Worm (Caenorhabditis elegans) whole organism, L4 larva: Measurements from ENCODE around the gene amx-1.

Experiments used
- F37D6.2 ChIP-seq: sonication (generic microtip); optimal IDR thresholded peaks from 2 replicates; lab custom pipeline; 2016; ENCODE audit warnings: mild to moderate bottlenecking, missing genetic modification characterization, missing compliant biosample characterization
- F49E8.2 ChIP-seq: sonication (generic microtip); optimal IDR thresholded peaks from 2 replicates; lab custom pipeline; 2016; ENCODE audit warnings: missing compliant biosample characterization, mild to moderate bottlenecking, missing genetic modification characterization, borderline replicate concordance
- R02D3.7 ChIP-seq: fragments of 150-350 bp; sonication (generic microtip); optimal IDR thresholded peaks from 3 replicates; lab custom pipeline; 2014; ENCODE audit warnings: missing biosample characterization, missing genetic modification characterization
- T26A8.4 ChIP-seq: fragments of 200-800 bp; sonication (Bioruptor generic); IDR thresholded peaks from 2 replicates; pipeline ENCODE4 v1.3.6; 2022; ENCODE audit warnings: missing genetic modification characterization, missing compliant biosample characterization
- Y105C5A.15 ChIP-seq: fragments of 200-800 bp; sonication (Bioruptor generic); IDR thresholded peaks from 2 replicates; pipeline ENCODE4 v1.3.6; 2022; ENCODE audit warnings: missing genetic modification characterization, missing compliant biosample characterization
- Y75B8A.6 ChIP-seq: fragments of 200-800 bp; sonication (Bioruptor generic); IDR thresholded peaks from 2 replicates; pipeline ENCODE4 v1.3.6; 2022; ENCODE audit warnings: missing genetic modification reagents, missing genetic modification characterization, missing compliant biosample characterization
- ZK337.2 ChIP-seq: fragments of 200-800 bp; sonication (Bioruptor generic); IDR thresholded peaks from 2 replicates; pipeline ENCODE4 v1.3.6; 2022; ENCODE audit warnings: missing genetic modification reagents, missing genetic modification characterization, missing compliant biosample characterization
- ZK546.5 ChIP-seq, 2 experiments: sonication (generic microtip); optimal IDR thresholded peaks; 2 replicates each; lab custom pipeline; 2017; ENCODE audit warnings: missing biosample characterization in 2 of 2, missing genetic modification characterization in 2 of 2
- aha-1 ChIP-seq: fragments of 150-350 bp; peaks from one replicate; lab custom pipeline; 2014; ENCODE audit warnings: missing biosample characterization, missing genetic modification characterization
- ama-1 ChIP-seq: fragments of 150-350 bp; optimal IDR thresholded peaks from 2 replicates; lab custom pipeline; 2014; ENCODE audit warnings: inconsistent platforms, mixed read lengths
- attf-4 ChIP-seq: sonication (generic microtip); optimal IDR thresholded peaks from 3 replicates; lab custom pipeline; 2017; ENCODE audit warnings: missing biosample characterization, missing genetic modification characterization
- ceh-20 ChIP-seq: fragments of 200-800 bp; sonication (Bioruptor generic); IDR thresholded peaks from 2 replicates; pipeline ENCODE4 v1.3.6; 2022; ENCODE audit warnings: missing genetic modification reagents, missing genetic modification characterization, missing compliant biosample characterization
- ceh-28 ChIP-seq: fragments of 150-350 bp; optimal IDR thresholded peaks from 2 replicates; lab custom pipeline; 2014; ENCODE audit warnings: missing biosample characterization, missing genetic modification reagents, missing genetic modification characterization
- ceh-62 ChIP-seq: sonication (generic microtip); optimal IDR thresholded peaks from 2 replicates; lab custom pipeline; 2017; ENCODE audit warnings: missing biosample characterization, missing genetic modification characterization
- ceh-82 ChIP-seq: sonication (generic microtip); optimal IDR thresholded peaks from 2 replicates; lab custom pipeline; 2017; ENCODE audit warnings: missing biosample characterization, missing genetic modification characterization
- daf-12 ChIP-seq: fragments of 150-350 bp; optimal IDR thresholded peaks from 2 replicates; lab custom pipeline; 2014; ENCODE audit warnings: missing biosample characterization, missing genetic modification reagents, missing genetic modification characterization
- daf-19 ChIP-seq: fragments of 200-800 bp; sonication (Bioruptor generic); conservative IDR thresholded peaks from 2 replicates; pipeline ENCODE4 v1.3.6; 2022; ENCODE audit warnings: missing genetic modification characterization, missing compliant biosample characterization
- dmd-8 ChIP-seq: fragments of 200-800 bp; sonication (Bioruptor generic); IDR thresholded peaks from 2 replicates; pipeline ENCODE4 v1.3.6; 2022; ENCODE audit warnings: missing genetic modification characterization, missing compliant biosample characterization
- duxl-1 ChIP-seq: sonication (generic microtip); optimal IDR thresholded peaks from 2 replicates; lab custom pipeline; 2016; ENCODE audit warnings: mild to moderate bottlenecking, missing genetic modification characterization, moderate library complexity, missing compliant biosample characterization; ENCODE audit not compliant: poor library complexity
- dve-1 ChIP-seq: sonication (generic microtip); optimal IDR thresholded peaks from 2 replicates; lab custom pipeline; 2017; ENCODE audit warnings: antibody characterized with exemption, mild to moderate bottlenecking, missing genetic modification characterization, missing compliant biosample characterization; ENCODE audit not compliant: insufficient read depth
- gei-8 ChIP-seq: fragments of 200-800 bp; sonication (Bioruptor generic); optimal IDR thresholded peaks from 2 replicates; lab custom pipeline; 2018; ENCODE audit warnings: mild to moderate bottlenecking, missing genetic modification characterization, missing compliant biosample characterization
- hlh-11 ChIP-seq: fragments of 200-800 bp; sonication (Bioruptor generic); optimal IDR thresholded peaks from 2 replicates; lab custom pipeline; 2018; ENCODE audit warnings: mild to moderate bottlenecking, missing genetic modification characterization, missing compliant biosample characterization
- hmg-1.1 ChIP-seq: fragments of 200-800 bp; sonication (Bioruptor generic); IDR thresholded peaks from 2 replicates; pipeline ENCODE4 v1.3.6; 2022; ENCODE audit warnings: missing genetic modification reagents, missing genetic modification characterization, missing compliant biosample characterization
- jun-1 ChIP-seq: fragments of 150-350 bp; optimal IDR thresholded peaks from 2 replicates; lab custom pipeline; 2014; ENCODE audit warnings: missing biosample characterization, missing genetic modification reagents, missing genetic modification characterization
- lin-1 ChIP-seq: fragments of 200-800 bp; sonication (Bioruptor generic); IDR thresholded peaks from 2 replicates; pipeline ENCODE4 v1.3.6; 2022; ENCODE audit warnings: missing genetic modification reagents, missing genetic modification characterization, missing compliant biosample characterization
- lin-15B ChIP-seq: fragments of 150-350 bp; sonication (generic microtip); optimal IDR thresholded peaks from 3 replicates; lab custom pipeline; 2014; ENCODE audit warnings: missing biosample characterization, missing genetic modification characterization
- lin-29 ChIP-seq: fragments of 200-800 bp; sonication (Bioruptor generic); IDR thresholded peaks from 2 replicates; pipeline ENCODE4 v1.3.6; 2022; ENCODE audit warnings: missing genetic modification reagents, missing genetic modification characterization, missing compliant biosample characterization
- lir-3 ChIP-seq: sonication (generic microtip); optimal IDR thresholded peaks from 2 replicates; lab custom pipeline; 2016; ENCODE audit warnings: mild to moderate bottlenecking, missing genetic modification characterization, missing compliant biosample characterization
- lsy-2 ChIP-seq, 2 experiments: fragments of 150-350 bp in 1 of 2; sonication (generic microtip) in 1 of 2; optimal IDR thresholded peaks; 2 replicates each; lab custom pipeline; 2014 to 2017; ENCODE audit warnings: missing biosample characterization in 2 of 2, missing genetic modification characterization in 2 of 2
- madf-5 ChIP-seq, 2 experiments: fragments of 200-800 bp; sonication (Bioruptor generic); IDR thresholded peaks; 2 replicates each; pipeline ENCODE4 v1.3.6; 2022; ENCODE audit warnings: missing compliant biosample characterization in 2 of 2, missing genetic modification characterization in 2 of 2
- mdl-1 ChIP-seq, 2 experiments: fragments of 150-350 bp in 1 of 2; sonication (generic microtip) in 1 of 2; optimal IDR thresholded peaks; 2 replicates each; lab custom pipeline; 2014 to 2017; ENCODE audit warnings: missing biosample characterization in 2 of 2, missing genetic modification characterization in 2 of 2
- mes-2 ChIP-seq: sonication (generic microtip); optimal IDR thresholded peaks from 2 replicates; lab custom pipeline; 2016; ENCODE audit warnings: missing genotype, mild to moderate bottlenecking, missing genetic modification characterization, missing compliant biosample characterization; ENCODE audit not compliant: poor library complexity, severe bottlenecking
- nhr-237 ChIP-seq: sonication (generic microtip); optimal IDR thresholded peaks from 2 replicates; lab custom pipeline; 2017; ENCODE audit warnings: missing biosample characterization, missing genetic modification characterization
- nhr-25 ChIP-seq: sonication (generic microtip); optimal IDR thresholded peaks from 2 replicates; lab custom pipeline; 2017; ENCODE audit warnings: missing genetic modification characterization, mild to moderate bottlenecking, missing compliant biosample characterization, antibody characterized with exemption, moderate library complexity, borderline replicate concordance; ENCODE audit not compliant: insufficient read depth
- nhr-42 ChIP-seq: fragments of 200-800 bp; sonication (Bioruptor generic); IDR thresholded peaks from 2 replicates; pipeline ENCODE4 v1.3.6; 2022; ENCODE audit warnings: missing genetic modification characterization, missing compliant biosample characterization
- nhr-48 ChIP-seq: sonication (generic microtip); optimal IDR thresholded peaks from 2 replicates; lab custom pipeline; 2016; ENCODE audit warnings: mild to moderate bottlenecking, missing genetic modification characterization, missing compliant biosample characterization
- snpc-1.2 ChIP-seq: fragments of 200-800 bp; sonication (Bioruptor generic); IDR thresholded peaks from 2 replicates; pipeline ENCODE4 v1.3.6; 2022; ENCODE audit warnings: missing genetic modification reagents, missing genetic modification characterization, missing compliant biosample characterization
- spr-1 ChIP-seq: sonication (generic microtip); optimal IDR thresholded peaks from 2 replicates; lab custom pipeline; 2016; ENCODE audit warnings: mild to moderate bottlenecking, missing genetic modification characterization, missing compliant biosample characterization
- spr-3 ChIP-seq: fragments of 200-800 bp; sonication (Bioruptor generic); optimal IDR thresholded peaks from 2 replicates; lab custom pipeline; 2018; ENCODE audit warnings: mild to moderate bottlenecking, missing genetic modification characterization, missing compliant biosample characterization
- unc-39 ChIP-seq: sonication (generic microtip); optimal IDR thresholded peaks from 2 replicates; lab custom pipeline; 2017; ENCODE audit warnings: missing biosample characterization, missing genetic modification characterization
- zag-1 ChIP-seq: fragments of 150-350 bp; optimal IDR thresholded peaks from 2 replicates; lab custom pipeline; 2014; ENCODE audit warnings: missing biosample characterization, missing genetic modification characterization
- zfp-2 ChIP-seq: sonication (generic microtip); optimal IDR thresholded peaks from 2 replicates; lab custom pipeline; 2016; ENCODE audit warnings: mild to moderate bottlenecking, missing genetic modification characterization, missing compliant biosample characterization
- zfp-3 ChIP-seq: fragments of 200-800 bp; sonication (Bioruptor generic); conservative IDR thresholded peaks from 2 replicates; pipeline ENCODE4 v1.3.6; 2022; ENCODE audit warnings: missing genetic modification reagents, missing genetic modification characterization, missing compliant biosample characterization
- zip-2 ChIP-seq: fragments of 150-350 bp; optimal IDR thresholded peaks from 2 replicates; lab custom pipeline; 2014; ENCODE audit warnings: missing biosample characterization, missing genetic modification characterization
- ztf-11 ChIP-seq: fragments of 150-350 bp; optimal IDR thresholded peaks from 2 replicates; lab custom pipeline; 2014; ENCODE audit warnings: missing biosample characterization, missing genetic modification characterization

Gene amx-1

DNA sequence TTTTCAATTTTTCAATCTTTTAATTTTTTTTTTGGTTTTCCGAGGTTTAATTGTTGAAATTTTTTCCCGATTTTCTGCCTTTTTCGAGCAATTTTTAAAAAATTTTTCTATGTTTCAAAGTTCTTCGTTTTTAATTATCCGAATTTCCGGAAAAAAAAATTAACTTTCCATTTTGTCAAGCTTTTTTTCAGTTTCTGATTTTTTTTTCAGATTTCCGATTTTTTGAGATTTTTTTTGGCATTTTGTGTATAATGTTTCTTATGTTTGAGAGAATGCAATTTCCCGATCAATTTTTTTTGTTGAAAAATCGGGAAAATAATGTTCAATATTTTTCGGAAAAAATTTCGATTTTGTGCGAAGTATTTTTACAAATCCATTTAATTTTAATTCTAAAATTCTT lies 15.3 kb upstream of the amx-1 start:
- TF ChIP-seq nhr-48 (no peak), gei-8 (no peak), aha-1 (tag; lab: Kevin White, UChicago) (peak; percentile 95)
- TF ChIP-seq, all 104 proteins: peak for 1

DNA sequence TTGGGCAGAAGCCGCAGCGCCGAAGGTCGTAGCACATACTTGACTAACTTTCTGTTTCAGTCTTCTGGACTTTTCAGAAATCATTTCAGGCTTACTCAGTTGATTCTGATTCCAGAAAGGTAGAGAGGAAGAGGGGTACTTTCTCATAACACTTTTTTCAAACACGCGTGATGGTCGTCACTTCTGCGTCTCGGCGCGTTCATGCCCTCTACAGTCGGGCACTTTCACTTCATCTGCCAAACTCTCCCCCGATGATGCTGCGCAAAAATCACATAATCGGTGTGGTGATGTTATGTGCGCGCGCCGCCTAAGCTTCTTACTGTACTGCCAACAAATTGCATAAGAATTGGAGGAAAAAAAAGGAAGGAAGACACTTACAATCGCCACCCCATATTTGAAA lies 14.6 kb upstream of the amx-1 start:
- TF ChIP-seq zfp-2 (tag; lab: Kevin White, UChicago), result no peak
- TF ChIP-seq hlh-11, result peak; percentile 7

ce11 chrIII:3809008-3809407 lies 13.2 kb upstream of the amx-1 start, which contains the start of gene toh-1:
Gene toh-1, minus strand, starts transcription at chrIII:3809030.
- TF ChIP-seq jun-1 (tag; lab: Kevin White, UChicago), result peak; percentile 61
- peak; percentile 3 for TF ChIP-seq mes-2
- peak in 1 of 2 experiments; percentile 35 for TF ChIP-seq mdl-1 (tag; optimal IDR thresholded peaks at IDR 0.05; lab: Kevin White, UChicago)
- TF ChIP-seq nhr-25 (tag; lab: Kevin White, UChicago), result peak; percentile 67
- TF ChIP-seq lin-1, result no peak
- TF ChIP-seq aha-1 (tag; lab: Kevin White, UChicago), result peak; percentile 59
- no peak for TF ChIP-seq dmd-8
- no peak for TF ChIP-seq lir-3 (tag; lab: Kevin White, UChicago)
- TF ChIP-seq, all 104 proteins: peak for 5

- no peak for TF ChIP-seq zip-2 (tag; lab: Kevin White, UChicago)
- no peak for TF ChIP-seq snpc-1.2 (GFP tag; lab: Robert Waterston, UW)
- TF ChIP-seq zag-1 (tag; lab: Kevin White, UChicago), result no peak
- TF ChIP-seq F37D6.2 (tag; lab: Kevin White, UChicago), result no peak
- no peak for TF ChIP-seq ztf-11 (tag; lab: Kevin White, UChicago)
- no peak for TF ChIP-seq dve-1
- peak; percentile 46 for TF ChIP-seq aha-1 (tag; lab: Kevin White, UChicago)
- TF ChIP-seq jun-1 (tag; lab: Kevin White, UChicago), result no peak
- TF ChIP-seq nhr-25 (tag; lab: Kevin White, UChicago), result peak; percentile 22
- TF ChIP-seq lsy-2 (tag; optimal IDR thresholded peaks at IDR 0.05; lab: Kevin White, UChicago), result peak in 1 of 2 experiments; percentile 38
- TF ChIP-seq attf-4 (tag; lab: Kevin White, UChicago), result no peak
- TF ChIP-seq ZK337.2 (GFP tag; lab: Robert Waterston, UW), result no peak
- no peak for TF ChIP-seq daf-12 (tag; lab: Kevin White, UChicago)
- no peak for TF ChIP-seq ceh-28 (tag; lab: Kevin White, UChicago)
- no peak for TF ChIP-seq nhr-237 (tag; lab: Kevin White, UChicago)
- TF ChIP-seq nhr-42 (GFP tag; lab: Robert Waterston, UW), result no peak
- TF ChIP-seq Y75B8A.6 (GFP tag; lab: Robert Waterston, UW), result no peak
- no peak for TF ChIP-seq Y105C5A.15
- no peak for TF ChIP-seq spr-1 (tag; lab: Kevin White, UChicago)
- TF ChIP-seq ceh-82, result no peak
- TF ChIP-seq R02D3.7 (tag; lab: Kevin White, UChicago), result no peak
- no peak for TF ChIP-seq lin-15B (tag; lab: Kevin White, UChicago)
- no peak for TF ChIP-seq lin-1
- no peak for TF ChIP-seq madf-5 (GFP tag; IDR thresholded peaks at IDR 0.05; lab: Robert Waterston, UW)
- peak; percentile 1 for TF ChIP-seq hlh-11
- no peak for TF ChIP-seq F49E8.2 (tag; lab: Kevin White, UChicago)
- no peak for TF ChIP-seq daf-19 (GFP tag; lab: Robert Waterston, UW)
- TF ChIP-seq zfp-3 (GFP tag; lab: Robert Waterston, UW), result 0 out of 2 replicates have a peak, but pooled peaks have one; percentile 16
- no peak for TF ChIP-seq ZK546.5 (tag; optimal IDR thresholded peaks at IDR 0.05; lab: Kevin White, UChicago)
- no peak for TF ChIP-seq ama-1
- TF ChIP-seq ceh-20 (GFP tag; lab: Robert Waterston, UW), result no peak
- no peak for TF ChIP-seq T26A8.4 (GFP tag; lab: Robert Waterston, UW)
- no peak for TF ChIP-seq duxl-1
- no peak for TF ChIP-seq unc-39 (tag; lab: Kevin White, UChicago)
- TF ChIP-seq lin-29 (GFP tag; lab: Robert Waterston, UW), result no peak
- no peak for TF ChIP-seq mes-2
- 0 out of 2 replicates have a peak, but pooled peaks have one; percentile 35 for TF ChIP-seq hmg-1.1
- no peak for TF ChIP-seq mdl-1 (tag; optimal IDR thresholded peaks at IDR 0.05; lab: Kevin White, UChicago)
- no peak for TF ChIP-seq ceh-62
- TF ChIP-seq spr-3 (GFP tag; lab: Kevin White, UChicago), result no peak
Observed at ce11 chrIII:3811375-3811924, 10.8 kb upstream of the amx-1 start.
